Fruit fly (Drosophila melanogaster) whole organism, pupa: ENCODE results near the gene CG16775.

ENCODE experiments used
- CG10348 ChIP-seq: fragments of 200-800 bp; sonication (Bioruptor generic); IDR thresholded peaks from 2 replicates; pipeline ENCODE4 v1.3.6; 2022; ENCODE audit warnings: missing biosample characterization, missing genetic modification characterization
- CG12605 ChIP-seq: fragments of 200-800 bp; sonication (Bioruptor generic); IDR thresholded peaks from 2 replicates; pipeline ENCODE4 v1.3.6; 2022; ENCODE audit warnings: missing biosample characterization, missing genetic modification characterization
- CG13204 ChIP-seq: fragments of 200-800 bp; sonication (Bioruptor generic); optimal IDR thresholded peaks from 2 replicates; lab custom pipeline; 2018; ENCODE audit warnings: missing biosample characterization, mild to moderate bottlenecking, missing genetic modification characterization, moderate library complexity
- CG14655 ChIP-seq: fragments of 200-800 bp; sonication (Bioruptor generic); optimal IDR thresholded peaks from 3 replicates; lab custom pipeline; 2017; ENCODE audit warnings: mild to moderate bottlenecking, missing biosample characterization, missing genetic modification reagents, missing genetic modification characterization
- CG15710 ChIP-seq: fragments of 200-800 bp; sonication (Bioruptor generic); optimal IDR thresholded peaks from 2 replicates; lab custom pipeline; 2018; ENCODE audit warnings: missing biosample characterization, mild to moderate bottlenecking, missing genetic modification characterization, moderate library complexity
- CG17806 ChIP-seq: fragments of 200-800 bp; sonication (Bioruptor generic); optimal IDR thresholded peaks from 2 replicates; lab custom pipeline; 2018; ENCODE audit warnings: missing biosample characterization, mild to moderate bottlenecking, missing genetic modification characterization, moderate library complexity
- CG32121 ChIP-seq: fragments of 200-800 bp; sonication (Bioruptor generic); IDR thresholded peaks from 2 replicates; pipeline ENCODE4 v1.3.6; 2022; ENCODE audit warnings: missing biosample characterization, missing genetic modification characterization
- CG34367 ChIP-seq: fragments of 200-800 bp; sonication (Bioruptor generic); optimal IDR thresholded peaks from 2 replicates; lab custom pipeline; 2018; ENCODE audit warnings: missing biosample characterization, mild to moderate bottlenecking, missing genetic modification characterization
- CG4496 ChIP-seq: fragments of 200-800 bp; sonication (Bioruptor generic); IDR thresholded peaks from 3 replicates; pipeline ENCODE4 v1.3.6; 2022; ENCODE audit warnings: missing biosample characterization, missing genetic modification characterization
- CG8159 ChIP-seq: fragments of 200-800 bp; sonication (Bioruptor generic); optimal IDR thresholded peaks from 3 replicates; lab custom pipeline; 2018; ENCODE audit warnings: missing biosample characterization, mild to moderate bottlenecking, missing genetic modification characterization, moderate library complexity
- CG8301 ChIP-seq: fragments of 200-800 bp; sonication (Bioruptor generic); optimal IDR thresholded peaks from 2 replicates; lab custom pipeline; 2018; ENCODE audit warnings: missing biosample characterization, mild to moderate bottlenecking, missing genetic modification characterization
- CG9948 ChIP-seq: fragments of 200-800 bp; sonication (Bioruptor generic); optimal IDR thresholded peaks from 2 replicates; lab custom pipeline; 2018; ENCODE audit warnings: missing biosample characterization, mild to moderate bottlenecking, missing genetic modification characterization, moderate library complexity
- D1 ChIP-seq: fragments of 200-800 bp; sonication (Bioruptor generic); optimal IDR thresholded peaks from 2 replicates; lab custom pipeline; 2018; ENCODE audit warnings: missing biosample characterization, mild to moderate bottlenecking, missing genetic modification characterization, moderate library complexity
- EcR ChIP-seq: fragments of 200-800 bp; sonication (Bioruptor generic); optimal IDR thresholded peaks from 3 replicates; lab custom pipeline; 2019; ENCODE audit warnings: missing biosample characterization, missing genetic modification characterization, mild to moderate bottlenecking, moderate library complexity, missing genetic modification reagents
- Ets98B ChIP-seq: fragments of 200-800 bp; sonication (Bioruptor generic); IDR thresholded peaks from 2 replicates; pipeline ENCODE4 v1.3.6; 2022; ENCODE audit warnings: missing biosample characterization, missing genetic modification characterization
- Pif1A ChIP-seq: fragments of 200-800 bp; sonication (Bioruptor generic); optimal IDR thresholded peaks from 3 replicates; lab custom pipeline; 2016; ENCODE audit warnings: missing biosample characterization, missing genetic modification characterization
- Pif1B ChIP-seq: fragments of 200-800 bp; sonication (Bioruptor generic); optimal IDR thresholded peaks from 3 replicates; lab custom pipeline; 2016; ENCODE audit warnings: missing biosample characterization, missing genetic modification characterization
- Snoo ChIP-seq: fragments of 200-800 bp; sonication (Bioruptor generic); optimal IDR thresholded peaks from 3 replicates; lab custom pipeline; 2017; ENCODE audit warnings: missing biosample characterization, mild to moderate bottlenecking, missing genetic modification characterization, inconsistent platforms
- fd96Ca ChIP-seq: fragments of 200-800 bp; sonication (Bioruptor generic); IDR thresholded peaks from 3 replicates; pipeline ENCODE4 v1.3.6; 2022; ENCODE audit warnings: missing biosample characterization, missing genetic modification characterization
- gl ChIP-seq: fragments of 200-800 bp; sonication (Bioruptor generic); optimal IDR thresholded peaks from 2 replicates; lab custom pipeline; 2018; ENCODE audit warnings: missing biosample characterization, mild to moderate bottlenecking, missing genetic modification characterization
- rn ChIP-seq: fragments of 200-800 bp; sonication (Bioruptor generic); IDR thresholded peaks from 2 replicates; pipeline ENCODE4 v1.3.6; 2022; ENCODE audit warnings: missing biosample characterization, missing genetic modification characterization

CG16775 gene

dm6 chr3L:17905761-17906160 lies 19.3 kb upstream of the CG16775 start:
- TF ChIP-seq gl (tag; lab: Kevin White, UChicago): peak; percentile 28
- no peak for TF ChIP-seq D1 (tag; lab: Kevin White, UChicago)
- no peak for TF ChIP-seq Pif1A (GFP tag; lab: Kevin White, UChicago)
- TF ChIP-seq CG9948: no peak
- TF ChIP-seq CG14655: no peak
- no peak for TF ChIP-seq CG17806
- no peak for TF ChIP-seq CG8159
- 0 out of 2 replicates have a peak, but pooled peaks have one; percentile 11 for TF ChIP-seq CG12605 (GFP tag; lab: Robert Waterston, UW)
- TF ChIP-seq CG34367 (tag; lab: Kevin White, UChicago): no peak
- no peak for TF ChIP-seq CG10348 (GFP tag; lab: Robert Waterston, UW)
- no peak for TF ChIP-seq EcR (GFP tag; lab: Kevin White, UChicago)
- no peak for TF ChIP-seq Snoo (tag; lab: Kevin White, UChicago)
- TF ChIP-seq CG15710 (tag; lab: Kevin White, UChicago): no peak
- TF ChIP-seq fd96Ca: no peak
- peak; percentile 50 for TF ChIP-seq CG32121
- no peak for TF ChIP-seq rn
- no peak for TF ChIP-seq Pif1B (GFP tag; lab: Kevin White, UChicago)
- TF ChIP-seq CG4496 (GFP tag; lab: Robert Waterston, UW): no peak
- no peak for TF ChIP-seq CG13204
- no peak; the same call in 1 of the 2 replicates for TF ChIP-seq Ets98B
- peak; percentile 8 for TF ChIP-seq CG8301 (tag; lab: Kevin White, UChicago)

DNA sequence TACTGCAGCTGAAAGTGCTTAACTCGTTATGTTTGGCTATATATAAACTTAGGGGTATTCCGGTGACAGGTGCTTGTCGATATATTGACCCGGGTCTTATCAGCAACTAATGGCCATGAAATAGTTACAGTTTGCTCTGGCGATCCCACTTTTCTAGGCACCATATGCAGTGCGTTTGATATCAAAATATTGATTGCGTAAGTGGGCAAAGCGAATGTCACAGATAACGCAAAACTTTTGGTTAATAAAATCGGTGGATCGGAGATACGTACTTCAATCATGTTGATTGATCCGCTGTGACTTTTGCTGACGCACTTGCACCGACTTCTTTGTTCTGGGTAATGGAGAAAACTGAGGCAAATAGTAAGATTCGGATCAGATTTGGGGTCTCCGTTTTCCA lies 18.1 kb upstream of the CG16775 start:
- TF ChIP-seq CG13204: no peak
- no peak for TF ChIP-seq D1 (tag; lab: Kevin White, UChicago)
- TF ChIP-seq Pif1A (GFP tag; lab: Kevin White, UChicago): no peak
- TF ChIP-seq CG34367 (tag; lab: Kevin White, UChicago): no peak
- TF ChIP-seq CG9948: no peak
- TF ChIP-seq CG10348 (GFP tag; lab: Robert Waterston, UW): no peak
- TF ChIP-seq CG12605 (GFP tag; lab: Robert Waterston, UW): no peak
- TF ChIP-seq fd96Ca: no peak
- no peak for TF ChIP-seq CG32121
- no peak for TF ChIP-seq EcR (GFP tag; lab: Kevin White, UChicago)
- TF ChIP-seq rn: no peak
- no peak for TF ChIP-seq Snoo (tag; lab: Kevin White, UChicago)
- TF ChIP-seq CG4496 (GFP tag; lab: Robert Waterston, UW): no peak
- no peak for TF ChIP-seq CG17806
- no peak for TF ChIP-seq CG15710 (tag; lab: Kevin White, UChicago)
- TF ChIP-seq Ets98B: no peak
- no peak for TF ChIP-seq Pif1B (GFP tag; lab: Kevin White, UChicago)
- TF ChIP-seq CG8301 (tag; lab: Kevin White, UChicago): no peak
- no peak for TF ChIP-seq gl (tag; lab: Kevin White, UChicago)
- TF ChIP-seq CG14655: no peak

dm6 chr3L:17903813-17904416 lies 17.5 kb upstream of the CG16775 start:
- no peak for TF ChIP-seq CG14655
- no peak for TF ChIP-seq CG12605 (GFP tag; lab: Robert Waterston, UW)
- TF ChIP-seq CG13204: no peak
- no peak for TF ChIP-seq rn
- no peak for TF ChIP-seq CG34367 (tag; lab: Kevin White, UChicago)
- no peak for TF ChIP-seq Ets98B
- no peak for TF ChIP-seq gl (tag; lab: Kevin White, UChicago)
- TF ChIP-seq CG8159: no peak
- no peak for TF ChIP-seq CG4496 (GFP tag; lab: Robert Waterston, UW)
- no peak for TF ChIP-seq Pif1A (GFP tag; lab: Kevin White, UChicago)
- no peak for TF ChIP-seq Pif1B (GFP tag; lab: Kevin White, UChicago)
- TF ChIP-seq CG9948: no peak
- no peak for TF ChIP-seq CG10348 (GFP tag; lab: Robert Waterston, UW)
- no peak for TF ChIP-seq EcR (GFP tag; lab: Kevin White, UChicago)
- no peak for TF ChIP-seq CG32121

dm6 chr3L:17902621-17903020 lies 16.2 kb upstream of the CG16775 start:
- TF ChIP-seq Pif1A (GFP tag; lab: Kevin White, UChicago): no peak
- no peak for TF ChIP-seq CG13204
- no peak for TF ChIP-seq D1 (tag; lab: Kevin White, UChicago)
- no peak for TF ChIP-seq fd96Ca

- TF ChIP-seq CG34367 (tag; lab: Kevin White, UChicago) (no peak), fd96Ca (no peak), D1 (tag; lab: Kevin White, UChicago) (no peak), CG13204 (no peak), EcR (GFP tag; lab: Kevin White, UChicago) (no peak), Ets98B (no peak), CG15710 (tag; lab: Kevin White, UChicago) (no peak), CG8301 (tag; lab: Kevin White, UChicago) (no peak), CG14655 (no peak), CG12605 (GFP tag; lab: Robert Waterston, UW) (no peak), CG9948 (no peak), CG17806 (no peak), rn (no peak), CG8159 (no peak)
- TF ChIP-seq, all 21 proteins: peak for 0
Measured at dm6 chr3L:17902186-17902585, 15.7 kb upstream of the CG16775 start.

DNA sequence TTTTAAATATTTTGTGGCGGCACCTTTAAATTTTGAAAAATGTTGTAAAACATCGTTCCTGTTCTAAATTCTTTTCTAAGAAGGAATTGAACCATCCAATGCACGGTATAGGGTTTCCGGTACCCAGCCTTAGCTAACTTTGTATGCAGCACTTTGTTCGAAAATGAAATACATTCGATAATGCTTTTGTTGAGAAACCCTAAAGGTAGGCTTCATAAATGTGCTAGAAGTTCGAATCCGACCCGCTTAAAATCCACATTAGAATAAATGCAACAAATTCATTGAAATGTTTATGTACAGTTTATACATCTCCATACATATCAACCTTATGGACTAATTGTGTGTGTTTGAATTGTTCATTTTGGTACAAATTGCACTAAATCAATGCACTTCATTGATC lies 12.2 kb upstream of the CG16775 start:
- TF ChIP-seq gl (tag; lab: Kevin White, UChicago): no peak
- no peak for TF ChIP-seq CG12605 (GFP tag; lab: Robert Waterston, UW)
- no peak for TF ChIP-seq CG15710 (tag; lab: Kevin White, UChicago)
- TF ChIP-seq CG17806: no peak
- TF ChIP-seq CG32121: no peak
- 0 out of 3 replicates have a peak, but pooled peaks have one; percentile 30 for TF ChIP-seq CG4496 (GFP tag; lab: Robert Waterston, UW)
- TF ChIP-seq fd96Ca: no peak
- TF ChIP-seq Pif1A (GFP tag; lab: Kevin White, UChicago): no peak
- TF ChIP-seq Ets98B: no peak
- TF ChIP-seq CG34367 (tag; lab: Kevin White, UChicago): no peak
- no peak for TF ChIP-seq CG10348 (GFP tag; lab: Robert Waterston, UW)
- TF ChIP-seq CG13204: no peak
- TF ChIP-seq D1 (tag; lab: Kevin White, UChicago): peak; percentile 4
- TF ChIP-seq Snoo (tag; lab: Kevin White, UChicago): no peak
- no peak for TF ChIP-seq CG9948
